Fruit fly (Drosophila melanogaster) whole organism, embryonic: ENCODE data around the gene CG33514.

Source experiments
- Ada2b ChIP-seq: fragments of 200-800 bp; sonication (Bioruptor generic); IDR thresholded peaks from 2 replicates; pipeline ENCODE4 v1.3.6; 2022; ENCODE audit warnings: missing biosample characterization, missing genetic modification characterization
- BtbVII ChIP-seq: fragments of 200-800 bp; sonication (Bioruptor generic); optimal IDR thresholded peaks from 3 replicates; lab custom pipeline; 2017; ENCODE audit warnings: missing biosample characterization, mild to moderate bottlenecking, missing genetic modification characterization
- CG10565 ChIP-seq: fragments of 200-800 bp; sonication (Bioruptor generic); optimal IDR thresholded peaks from 3 replicates; lab custom pipeline; 2016; ENCODE audit warnings: missing biosample characterization, mild to moderate bottlenecking, missing genetic modification characterization
- CG11504 ChIP-seq: fragments of 200-800 bp; sonication (Bioruptor generic); optimal IDR thresholded peaks from 3 replicates; lab custom pipeline; 2019; ENCODE audit warnings: missing biosample characterization, mild to moderate bottlenecking, missing genetic modification characterization, moderate library complexity
- CG11696 ChIP-seq: fragments of 200-800 bp; sonication (Bioruptor generic); IDR thresholded peaks from 2 replicates; pipeline ENCODE4 v1.3.6; 2022; ENCODE audit warnings: missing biosample characterization, missing genetic modification characterization
- CG12236 ChIP-seq: fragments of 200-800 bp; sonication (Bioruptor generic); optimal IDR thresholded peaks from 2 replicates; lab custom pipeline; 2016; ENCODE audit warnings: missing biosample characterization, missing genetic modification characterization
- CG12942 ChIP-seq: fragments of 200-800 bp; sonication (Bioruptor generic); optimal IDR thresholded peaks from 3 replicates; lab custom pipeline; 2016; ENCODE audit warnings: missing biosample characterization, missing genetic modification characterization
- CG14667 ChIP-seq: fragments of 200-800 bp; sonication (Bioruptor generic); IDR thresholded peaks from 2 replicates; pipeline ENCODE4 v1.3.6; 2022; ENCODE audit warnings: missing biosample characterization, missing genetic modification characterization
- CG15696 ChIP-seq: fragments of 200-800 bp; sonication (Bioruptor generic); optimal IDR thresholded peaks from 2 replicates; lab custom pipeline; 2019; ENCODE audit warnings: missing biosample characterization, mild to moderate bottlenecking, missing genetic modification characterization, moderate library complexity
- CG17829 ChIP-seq: fragments of 200-800 bp; optimal IDR thresholded peaks from 2 replicates; lab custom pipeline; 2019; ENCODE audit warnings: missing biosample characterization, mild to moderate bottlenecking, missing genetic modification characterization, moderate library complexity
- CG18619 ChIP-seq: fragments of 200-800 bp; sonication (Bioruptor generic); optimal IDR thresholded peaks from 3 replicates; lab custom pipeline; 2017; ENCODE audit warnings: missing biosample characterization, mild to moderate bottlenecking, missing genetic modification characterization
- CG2889 ChIP-seq: fragments of 200-800 bp; sonication (Bioruptor generic); IDR thresholded peaks from 3 replicates; pipeline ENCODE4 v1.3.6; 2022; ENCODE audit warnings: missing biosample characterization, missing genetic modification characterization
- CG30431 ChIP-seq: fragments of 200-800 bp; sonication (Bioruptor generic); optimal IDR thresholded peaks from 2 replicates; lab custom pipeline; 2017; ENCODE audit warnings: missing biosample characterization, missing genetic modification characterization
- CG4820 ChIP-seq: fragments of 200-800 bp; sonication (Bioruptor generic); optimal IDR thresholded peaks from 3 replicates; lab custom pipeline; 2016; ENCODE audit warnings: missing biosample characterization, missing genetic modification characterization
- CG6175 ChIP-seq: fragments of 200-800 bp; sonication (Bioruptor generic); IDR thresholded peaks from 3 replicates; pipeline ENCODE4 v1.3.6; 2022; ENCODE audit warnings: missing biosample characterization, missing genetic modification characterization
- CG7372 ChIP-seq: fragments of 200-800 bp; sonication (Bioruptor generic); IDR thresholded peaks from 2 replicates; pipeline ENCODE4 v1.3.6; 2022; ENCODE audit warnings: missing biosample characterization, missing genetic modification characterization
- CG7786 ChIP-seq: fragments of 200-800 bp; sonication (Bioruptor generic); optimal IDR thresholded peaks from 2 replicates; lab custom pipeline; 2016; ENCODE audit warnings: missing biosample characterization, missing genetic modification characterization
- D19B ChIP-seq: fragments of 200-800 bp; sonication (Bioruptor generic); optimal IDR thresholded peaks from 2 replicates; lab custom pipeline; 2017; ENCODE audit warnings: missing biosample characterization, mild to moderate bottlenecking, missing genetic modification characterization
- Dfd ChIP-seq, 2 experiments: fragments of >200 bp; optimal IDR thresholded peaks; 2 replicates each; lab custom pipeline; 2017; ENCODE audit warnings: missing biosample characterization in 2 of 2, missing genetic modification characterization in 2 of 2
- Dip3 ChIP-seq: fragments of 200-800 bp; sonication (Bioruptor generic); optimal IDR thresholded peaks from 3 replicates; lab custom pipeline; 2016; ENCODE audit warnings: missing biosample characterization, missing genetic modification characterization
- Dll ChIP-seq: fragments of 200-800 bp; sonication (Bioruptor generic); IDR thresholded peaks from 4 replicates; pipeline ENCODE4 v1.3.6; 2022; ENCODE audit warnings: missing biosample characterization, missing genetic modification characterization; ENCODE audit not compliant: partially characterized antibody
- HLH3B ChIP-seq: fragments of 200-800 bp; sonication (Bioruptor generic); IDR thresholded peaks from 2 replicates; pipeline ENCODE4 v1.3.6; 2022; ENCODE audit warnings: missing biosample characterization, missing genetic modification characterization
- Hmx ChIP-seq: fragments of 200-800 bp; sonication (Bioruptor generic); optimal IDR thresholded peaks from 2 replicates; lab custom pipeline; 2016; ENCODE audit warnings: missing biosample characterization, missing genetic modification characterization
- Med ChIP-seq: fragments of 200-800 bp; sonication (Bioruptor generic); peaks from one replicate; lab custom pipeline; 2016; ENCODE audit warnings: missing biosample characterization, missing genetic modification characterization, mild to moderate bottlenecking, inconsistent platforms, moderate library complexity
- Mes4 ChIP-seq: fragments of 200-800 bp; sonication (Bioruptor generic); optimal IDR thresholded peaks from 2 replicates; lab custom pipeline; 2016; ENCODE audit warnings: missing biosample characterization, missing genetic modification characterization
- Nf-YA ChIP-seq: fragments of 200-800 bp; sonication (Bioruptor generic); IDR thresholded peaks from 2 replicates; pipeline ENCODE4 v1.3.6; 2022; ENCODE audit warnings: missing biosample characterization, missing genetic modification characterization
- Oaz ChIP-seq: fragments of 200-800 bp; sonication (Bioruptor generic); IDR thresholded peaks from 2 replicates; pipeline ENCODE4 v1.3.6; 2022; ENCODE audit warnings: missing biosample characterization, missing genetic modification characterization
- Side ChIP-seq: fragments of 200-800 bp; sonication (Bioruptor generic); optimal IDR thresholded peaks from 2 replicates; lab custom pipeline; 2016; ENCODE audit warnings: missing biosample characterization, missing genetic modification characterization
- Sry-β ChIP-seq: fragments of 200-800 bp; sonication (Bioruptor generic); optimal IDR thresholded peaks from 2 replicates; lab custom pipeline; 2018; ENCODE audit warnings: missing biosample characterization, mild to moderate bottlenecking, missing genetic modification characterization, moderate library complexity
- Stat92E ChIP-seq, 3 experiments: fragments of >200 bp in 2 of 3; fragments of 200-800 bp in 1 of 3; sonication (Bioruptor generic) in 1 of 3; optimal IDR thresholded peaks; 2 replicates each; lab custom pipeline; 2017 to 2019; ENCODE audit warnings: missing biosample characterization in 3 of 3, missing genetic modification characterization in 3 of 3, mild to moderate bottlenecking in 1 of 3, moderate library complexity in 1 of 3
- TFAM ChIP-seq: fragments of 200-800 bp; sonication (Bioruptor generic); optimal IDR thresholded peaks from 2 replicates; lab custom pipeline; 2017; ENCODE audit warnings: missing biosample characterization, missing genetic modification characterization, inconsistent platforms
- Taf1 ChIP-seq: fragments of 200-800 bp; sonication (Bioruptor generic); IDR thresholded peaks from 2 replicates; pipeline ENCODE4 v1.3.6; 2022; ENCODE audit warnings: missing biosample characterization, missing genetic modification characterization
- abd-A ChIP-seq: fragments of 200-800 bp; sonication (Bioruptor generic); optimal IDR thresholded peaks from 3 replicates; lab custom pipeline; 2019; ENCODE audit warnings: missing biosample characterization, mild to moderate bottlenecking, missing genetic modification characterization, moderate library complexity
- ato ChIP-seq: fragments of 200-800 bp; sonication (Bioruptor generic); IDR thresholded peaks from 2 replicates; pipeline ENCODE4 v1.3.6; 2022; ENCODE audit warnings: missing biosample characterization, missing genetic modification characterization; ENCODE audit not compliant: partially characterized antibody
- chn ChIP-seq: fragments of 200-800 bp; sonication (Bioruptor generic); optimal IDR thresholded peaks from 2 replicates; lab custom pipeline; 2016; ENCODE audit warnings: missing biosample characterization, missing genetic modification characterization
- dati ChIP-seq: fragments of 200-800 bp; sonication (Bioruptor generic); IDR thresholded peaks from 2 replicates; pipeline ENCODE4 v1.3.6; 2022; ENCODE audit warnings: missing biosample characterization, missing genetic modification characterization
- emc ChIP-seq: fragments of 200-800 bp; sonication (Bioruptor generic); optimal IDR thresholded peaks from 2 replicates; lab custom pipeline; 2016; ENCODE audit warnings: missing biosample characterization, missing genetic modification characterization
- en ChIP-seq: fragments of 200-800 bp; sonication (Bioruptor generic); optimal IDR thresholded peaks from 2 replicates; lab custom pipeline; 2016; ENCODE audit warnings: missing biosample characterization, missing genetic modification characterization
- fd102C ChIP-seq: fragments of 200-800 bp; sonication (Bioruptor generic); optimal IDR thresholded peaks from 2 replicates; lab custom pipeline; 2018; ENCODE audit warnings: missing biosample characterization, mild to moderate bottlenecking, missing genetic modification characterization, moderate library complexity
- fd64A ChIP-seq: fragments of 200-800 bp; sonication (Bioruptor generic); optimal IDR thresholded peaks from 3 replicates; lab custom pipeline; 2018; ENCODE audit warnings: missing biosample characterization, mild to moderate bottlenecking, missing genetic modification characterization
- ftz-f1 ChIP-seq: fragments of 200-800 bp; sonication (Bioruptor generic); optimal IDR thresholded peaks from 2 replicates; lab custom pipeline; 2016; ENCODE audit warnings: missing biosample characterization, missing genetic modification characterization
- gce ChIP-seq: fragments of 200-800 bp; sonication (Bioruptor generic); IDR thresholded peaks from 3 replicates; pipeline ENCODE4 v1.3.6; 2022; ENCODE audit warnings: missing biosample characterization, missing genetic modification characterization
- gcm ChIP-seq: fragments of 200-800 bp; sonication (Bioruptor generic); optimal IDR thresholded peaks from 2 replicates; lab custom pipeline; 2019; ENCODE audit warnings: missing biosample characterization, mild to moderate bottlenecking, missing genetic modification characterization, moderate library complexity
- hbn ChIP-seq: fragments of 200-800 bp; sonication (Bioruptor generic); IDR thresholded peaks from 2 replicates; pipeline ENCODE4 v1.3.6; 2022; ENCODE audit warnings: missing biosample characterization, missing genetic modification characterization; ENCODE audit not compliant: partially characterized antibody
- jing ChIP-seq: fragments of 200-800 bp; sonication (Bioruptor generic); optimal IDR thresholded peaks from 2 replicates; lab custom pipeline; 2018; ENCODE audit warnings: missing biosample characterization, mild to moderate bottlenecking, missing genetic modification characterization
- jumu ChIP-seq: fragments of 200-800 bp; sonication (Bioruptor generic); optimal IDR thresholded peaks from 3 replicates; lab custom pipeline; 2016; ENCODE audit warnings: missing biosample characterization, missing genetic modification characterization
- kah ChIP-seq: fragments of 200-800 bp; sonication (Bioruptor generic); optimal IDR thresholded peaks from 2 replicates; lab custom pipeline; 2018; ENCODE audit warnings: missing biosample characterization, mild to moderate bottlenecking, missing genetic modification characterization
- nerfin-1 ChIP-seq: fragments of 200-800 bp; sonication (Bioruptor generic); optimal IDR thresholded peaks from 3 replicates; lab custom pipeline; 2019; ENCODE audit warnings: missing biosample characterization, mild to moderate bottlenecking, missing genetic modification characterization, moderate library complexity
- nerfin-2 ChIP-seq: fragments of 200-800 bp; sonication (Bioruptor generic); IDR thresholded peaks from 2 replicates; pipeline ENCODE4 v1.3.6; 2022; ENCODE audit warnings: missing biosample characterization, missing genetic modification characterization; ENCODE audit not compliant: partially characterized antibody
- pfk ChIP-seq: fragments of 200-800 bp; sonication (Bioruptor generic); optimal IDR thresholded peaks from 2 replicates; lab custom pipeline; 2018; ENCODE audit warnings: missing biosample characterization, mild to moderate bottlenecking, missing genetic modification characterization, moderate library complexity
- pzg ChIP-seq: fragments of 200-800 bp; sonication (Bioruptor generic); optimal IDR thresholded peaks from 3 replicates; lab custom pipeline; 2018; ENCODE audit warnings: missing biosample characterization, mild to moderate bottlenecking, missing genetic modification characterization, moderate library complexity

The CG33514 gene

dm6 chr3L:4378895-4379294 is 13.7 kb downstream of the CG33514 start (continued):
- TF ChIP-seq CG10565 (GFP tag; lab: Kevin White, UChicago) (no peak), Dip3 (GFP tag; lab: Kevin White, UChicago) (peak; percentile 38), CG30431 (no peak), jumu (no peak), CG7372 (peak; percentile 16; the same call in 1 of the 2 replicates), Dll (GFP tag; lab: Robert Waterston, UW) (no peak), CG6175 (GFP tag; lab: Robert Waterston, UW) (no peak), CG14667 (peak; percentile 34; the same call in 1 of the 2 replicates), jing (GFP tag; lab: Kevin White, UChicago) (no peak), TFAM (GFP tag; lab: Kevin White, UChicago) (no peak), ato (no peak), HLH3B (GFP tag; lab: Robert Waterston, UW) (peak; percentile 45; the same call in 1 of the 2 replicates), Mes4 (GFP tag; lab: Kevin White, UChicago) (no peak), CG7786 (GFP tag; lab: Kevin White, UChicago) (peak; percentile 16), CG17829 (tag; lab: Kevin White, UChicago) (peak; percentile 32), abd-A (peak; percentile 41), Nf-YA (GFP tag; lab: Robert Waterston, UW) (no peak), CG12236 (GFP tag; lab: Kevin White, UChicago) (no peak), CG4820 (GFP tag; lab: Kevin White, UChicago) (peak; percentile 19), kah (GFP tag; lab: Kevin White, UChicago) (no peak), nerfin-1 (tag; lab: Kevin White, UChicago) (peak; percentile 32), dati (no peak), CG18619 (GFP tag; lab: Kevin White, UChicago) (peak; percentile 57), BtbVII (no peak), Sry-β (GFP tag; lab: Kevin White, UChicago) (no peak), Oaz (GFP tag; lab: Robert Waterston, UW) (no peak), chn (GFP tag; lab: Kevin White, UChicago) (no peak), gcm (GFP tag; lab: Kevin White, UChicago) (no peak), Dfd (GFP tag; optimal IDR thresholded peaks at IDR 0.05; lab: Kevin White, UChicago) (no peak), CG12942 (peak; percentile 9), CG11504 (tag; lab: Kevin White, UChicago) (peak; percentile 75), hbn (no peak), CG15696 (tag; lab: Kevin White, UChicago) (peak; percentile 15), Side (GFP tag; lab: Kevin White, UChicago) (peak; percentile 22), nerfin-2 (GFP tag; lab: Robert Waterston, UW) (no peak), Taf1 (GFP tag; lab: Robert Waterston, UW) (peak; percentile 38; the same call in 1 of the 2 replicates), en (GFP tag; lab: Kevin White, UChicago) (no peak), D19B (GFP tag; lab: Kevin White, UChicago) (peak; percentile 7), ftz-f1 (GFP tag; lab: Kevin White, UChicago) (no peak), CG11696 (GFP tag; lab: Robert Waterston, UW) (no peak), fd64A (GFP tag; lab: Kevin White, UChicago) (no peak), Med (GFP tag; lab: Kevin White, UChicago) (peak; percentile 87), emc (GFP tag; lab: Kevin White, UChicago) (no peak), gce (GFP tag; lab: Robert Waterston, UW) (peak; percentile 40; the same call in 1 of the 3 replicates), Ada2b (peak; percentile 64), Stat92E (GFP tag; optimal IDR thresholded peaks at IDR 0.05; lab: Kevin White, UChicago) (no peak), fd102C (GFP tag; lab: Kevin White, UChicago) (no peak), pzg (no peak), Hmx (GFP tag; lab: Kevin White, UChicago) (no peak), pfk (GFP tag; lab: Kevin White, UChicago) (no peak), CG2889 (GFP tag; lab: Robert Waterston, UW) (no peak)
